Worm (Caenorhabditis elegans): ENCODE measurements around the gene C17B7.12.

C17B7.12 gene

ce11 chrV:3342504-3342903 is 10.5 kb upstream of the C17B7.12 start, which contains the start of gene C17B7.3:
Gene C17B7.3 (plus strand): TSS chrV:3342804.
- TF ChIP-seq mls-2 (tag; optimal IDR thresholded peaks at IDR 0.05) (no peak), mab-5 (tag; optimal IDR thresholded peaks at IDR 0.05) (no peak), tbx-8 (GFP tag; optimal IDR thresholded peaks at IDR 0.05) (no peak), nhr-237 (tag; optimal IDR thresholded peaks at IDR 0.05) (no peak), mep-1 (tag; optimal IDR thresholded peaks at IDR 0.05) (no peak), ces-1 (GFP tag; optimal IDR thresholded peaks at IDR 0.05) (no peak), sem-2 (GFP tag; optimal IDR thresholded peaks at IDR 0.05) (no peak), hlh-1 (tag; optimal IDR thresholded peaks at IDR 0.05) (no peak), M03D4.4 (tag; optimal IDR thresholded peaks at IDR 0.05) (no peak), nhr-12 (tag; optimal IDR thresholded peaks at IDR 0.05) (no peak), ztf-11 (tag; optimal IDR thresholded peaks at IDR 0.05) (no peak), nhr-2 (tag; optimal IDR thresholded peaks at IDR 0.05) (no peak)

- TF ChIP-seq tbx-8 (GFP tag; optimal IDR thresholded peaks at IDR 0.05) (no peak), unc-39 (tag; optimal IDR thresholded peaks at IDR 0.05) (no peak), ceh-39 (tag; optimal IDR thresholded peaks at IDR 0.05) (no peak), sptf-1 (tag; optimal IDR thresholded peaks at IDR 0.05) (no peak), elt-1 (tag; optimal IDR thresholded peaks at IDR 0.05; ENCODE audit: borderline replicate concordance, insufficient read depth) (no peak), hlh-1 (tag; optimal IDR thresholded peaks at IDR 0.05) (no peak), cnd-1 (tag; optimal IDR thresholded peaks at IDR 0.05) (no peak), nhr-2 (tag; optimal IDR thresholded peaks at IDR 0.05) (no peak)
Observed at ce11 chrV:3344001-3344400, 9.0 kb upstream of the C17B7.12 start.

ce11 chrV:3346434-3347019 is 6.5 kb upstream of the C17B7.12 start, which contains the start of gene fbxa-65:
Gene fbxa-65 (minus strand): TSS chrV:3346484.
- TF ChIP-seq flh-1 (GFP tag; optimal IDR thresholded peaks at IDR 0.05) (no peak), hlh-1 (tag; optimal IDR thresholded peaks at IDR 0.05) (no peak), mls-2 (tag; optimal IDR thresholded peaks at IDR 0.05) (no peak), cnd-1 (tag; optimal IDR thresholded peaks at IDR 0.05) (no peak), ceh-83 (GFP tag; optimal IDR thresholded peaks at IDR 0.05) (no peak), unc-62 (GFP tag; optimal IDR thresholded peaks at IDR 0.05) (no peak), nhr-2 (tag; optimal IDR thresholded peaks at IDR 0.05) (no peak), mab-5 (tag; optimal IDR thresholded peaks at IDR 0.05) (no peak), nhr-12 (tag; optimal IDR thresholded peaks at IDR 0.05) (no peak), lin-32 (GFP tag; optimal IDR thresholded peaks at IDR 0.05) (no peak)

ce11 chrV:3347486-3347885 is 5.5 kb upstream of the C17B7.12 start:
- TF ChIP-seq nhr-76 (tag; optimal IDR thresholded peaks at IDR 0.05): no peak
- TF ChIP-seq zip-8 (tag; optimal IDR thresholded peaks at IDR 0.05): no peak
- no peak for TF ChIP-seq ceh-43 (GFP tag; optimal IDR thresholded peaks at IDR 0.05)
- no peak for TF ChIP-seq lin-32 (GFP tag; optimal IDR thresholded peaks at IDR 0.05)
- no peak for TF ChIP-seq flh-1 (GFP tag; optimal IDR thresholded peaks at IDR 0.05)

ce11 chrV:3349877-3350276 is 3.1 kb upstream of the C17B7.12 start, which contains the start of gene C17B7.15:
Gene C17B7.15 (plus strand): TSS chrV:3350177.
- TF ChIP-seq nhr-76 (tag; optimal IDR thresholded peaks at IDR 0.05): no peak
- no peak for TF ChIP-seq hlh-1 (tag; optimal IDR thresholded peaks at IDR 0.05)
- no peak for TF ChIP-seq nhr-2 (tag; optimal IDR thresholded peaks at IDR 0.05)
- TF ChIP-seq flh-1 (GFP tag; optimal IDR thresholded peaks at IDR 0.05): no peak
- TF ChIP-seq sem-2 (GFP tag; optimal IDR thresholded peaks at IDR 0.05): no peak
- TF ChIP-seq mls-2 (tag; optimal IDR thresholded peaks at IDR 0.05): no peak
- TF ChIP-seq lsy-2 (tag; optimal IDR thresholded peaks at IDR 0.05): no peak
- no peak for TF ChIP-seq M03D4.4 (tag; optimal IDR thresholded peaks at IDR 0.05)
- TF ChIP-seq drap-1 (GFP tag; optimal IDR thresholded peaks at IDR 0.05): no peak
- TF ChIP-seq zip-8 (tag; optimal IDR thresholded peaks at IDR 0.05): no peak
- no peak for TF ChIP-seq blmp-1 (tag; optimal IDR thresholded peaks at IDR 0.05)
- no peak for TF ChIP-seq ztf-11 (tag; optimal IDR thresholded peaks at IDR 0.05)
- no peak for TF ChIP-seq unc-120 (tag; optimal IDR thresholded peaks at IDR 0.05; ENCODE audit: poor library complexity, severe bottlenecking)
- no peak for TF ChIP-seq cnd-1 (tag; optimal IDR thresholded peaks at IDR 0.05)
- TF ChIP-seq elt-1 (tag; optimal IDR thresholded peaks at IDR 0.05; ENCODE audit: borderline replicate concordance, insufficient read depth): no peak

- TF ChIP-seq ces-1 (GFP tag; optimal IDR thresholded peaks at IDR 0.05) (no peak), unc-39 (tag; optimal IDR thresholded peaks at IDR 0.05) (no peak), ham-2 (GFP tag; optimal IDR thresholded peaks at IDR 0.05) (no peak), ceh-43 (GFP tag; optimal IDR thresholded peaks at IDR 0.05) (no peak), bed-3 (GFP tag; optimal IDR thresholded peaks at IDR 0.05) (no peak), ceh-83 (GFP tag; optimal IDR thresholded peaks at IDR 0.05) (no peak), nhr-28 (tag; optimal IDR thresholded peaks at IDR 0.05) (no peak), nhr-2 (tag; optimal IDR thresholded peaks at IDR 0.05) (no peak), sptf-1 (tag; optimal IDR thresholded peaks at IDR 0.05) (no peak), sem-2 (GFP tag; optimal IDR thresholded peaks at IDR 0.05) (no peak), unc-62 (GFP tag; optimal IDR thresholded peaks at IDR 0.05) (no peak), lin-32 (GFP tag; optimal IDR thresholded peaks at IDR 0.05) (no peak), zip-8 (tag; optimal IDR thresholded peaks at IDR 0.05) (no peak), blmp-1 (tag; optimal IDR thresholded peaks at IDR 0.05) (no peak), ztf-11 (tag; optimal IDR thresholded peaks at IDR 0.05) (no peak)
Observed at ce11 chrV:3351266-3351665, 1.8 kb upstream of the C17B7.12 start, which contains the start of gene str-63. Gene str-63 (plus strand): TSS chrV:3351566.
